Worm (Caenorhabditis elegans) whole organism, L4 larva: Measurements from ENCODE around the gene ogdh-2.

Experiments used
- Y5F2A.4 ChIP-seq: fragments of 200-800 bp; sonication (Bioruptor generic); optimal IDR thresholded peaks from 2 replicates; lab custom pipeline; 2018; ENCODE audit warnings: mild to moderate bottlenecking, missing genetic modification characterization, missing compliant biosample characterization
- Y75B8A.6 ChIP-seq: fragments of 200-800 bp; sonication (Bioruptor generic); IDR thresholded peaks from 2 replicates; pipeline ENCODE4 v1.3.6; 2022; ENCODE audit warnings: missing genetic modification reagents, missing genetic modification characterization, missing compliant biosample characterization
- ama-1 ChIP-seq: fragments of 150-350 bp; optimal IDR thresholded peaks from 2 replicates; lab custom pipeline; 2014; ENCODE audit warnings: inconsistent platforms, mixed read lengths
- ces-1 ChIP-seq: fragments of 150-350 bp; sonication (generic microtip); optimal IDR thresholded peaks from 4 replicates; lab custom pipeline; 2014; ENCODE audit warnings: missing biosample characterization, missing genetic modification reagents, missing genetic modification characterization
- daf-12 ChIP-seq: fragments of 150-350 bp; optimal IDR thresholded peaks from 2 replicates; lab custom pipeline; 2014; ENCODE audit warnings: missing biosample characterization, missing genetic modification reagents, missing genetic modification characterization
- jun-1 ChIP-seq: fragments of 150-350 bp; optimal IDR thresholded peaks from 2 replicates; lab custom pipeline; 2014; ENCODE audit warnings: missing biosample characterization, missing genetic modification reagents, missing genetic modification characterization
- mdl-1 ChIP-seq, 2 experiments: fragments of 150-350 bp in 1 of 2; sonication (generic microtip) in 1 of 2; optimal IDR thresholded peaks; 2 replicates each; lab custom pipeline; 2014 to 2017; ENCODE audit warnings: missing biosample characterization in 2 of 2, missing genetic modification characterization in 2 of 2
- nhr-111 ChIP-seq: fragments of 200-800 bp; sonication (Bioruptor generic); optimal IDR thresholded peaks from 2 replicates; lab custom pipeline; 2018; ENCODE audit warnings: mild to moderate bottlenecking, missing genetic modification characterization, missing compliant biosample characterization
- pha-4 ChIP-seq, 2 experiments: fragments of 150-350 bp in 1 of 2; fragments of 200-800 bp in 1 of 2; sonication (Bioruptor generic) in 1 of 2; IDR thresholded peaks in 1 of 2; optimal IDR thresholded peaks in 1 of 2; 2 replicates each; pipeline versions ENCODE4 v1.3.6 to Lab custom; 2014 to 2022; ENCODE audit warnings: missing genetic modification characterization in 2 of 2, missing genetic modification reagents in 2 of 2, missing biosample characterization in 1 of 2, missing compliant biosample characterization in 1 of 2
- pqm-1 ChIP-seq: sonication (generic microtip); optimal IDR thresholded peaks from 2 replicates; lab custom pipeline; 2017; ENCODE audit warnings: missing biosample characterization, missing genetic modification characterization
- saeg-2 ChIP-seq: fragments of 200-800 bp; sonication (Bioruptor generic); IDR thresholded peaks from 2 replicates; pipeline ENCODE4 v1.3.6; 2022; ENCODE audit warnings: missing genetic modification reagents, missing genetic modification characterization, missing compliant biosample characterization
- skn-1 ChIP-seq: fragments of 150-350 bp; optimal IDR thresholded peaks from 2 replicates; lab custom pipeline; 2014; ENCODE audit warnings: missing biosample characterization, missing genetic modification characterization
- unc-62 ChIP-seq, 3 experiments: fragments of 150-350 bp in 1 of 3; sonication (generic microtip); optimal IDR thresholded peaks in 2 of 3; peaks in 1 of 3; 1 replicate in 1 of 3; 2 replicates in 2 of 3; lab custom pipeline; 2014 to 2017; ENCODE audit warnings: missing biosample characterization in 3 of 3, missing genetic modification characterization in 3 of 3, missing genetic modification reagents in 3 of 3, missing genotype in 1 of 3
- zfp-3 ChIP-seq: fragments of 200-800 bp; sonication (Bioruptor generic); conservative IDR thresholded peaks from 2 replicates; pipeline ENCODE4 v1.3.6; 2022; ENCODE audit warnings: missing genetic modification reagents, missing genetic modification characterization, missing compliant biosample characterization

ce11 chrV:12190943-12191569, 3.3 kb upstream of the ogdh-2 start, which contains the start of gene dpy-30:
- no peak for TF ChIP-seq nhr-111 (GFP tag; lab: Kevin White, UChicago)
- TF ChIP-seq pha-4 (GFP tag; IDR thresholded peaks at IDR 0.05; lab: Robert Waterston, UW), result no peak
- no peak for TF ChIP-seq pha-4 (tag; optimal IDR thresholded peaks at IDR 0.05; lab: Kevin White, UChicago)
- TF ChIP-seq daf-12 (tag; lab: Kevin White, UChicago), result no peak
- TF ChIP-seq ama-1, result no peak
- no peak for TF ChIP-seq zfp-3 (GFP tag; lab: Robert Waterston, UW)
- no peak for TF ChIP-seq ces-1 (GFP tag; lab: Kevin White, UChicago)
- no peak for TF ChIP-seq pqm-1 (tag; lab: Kevin White, UChicago)
- no peak for TF ChIP-seq saeg-2 (GFP tag; lab: Robert Waterston, UW)
- TF ChIP-seq Y5F2A.4 (GFP tag; lab: Kevin White, UChicago), result no peak
- no peak for TF ChIP-seq unc-62 (GFP tag; optimal IDR thresholded peaks at IDR 0.05 in 1 of 2; lab: Kevin White, UChicago)
- no peak for TF ChIP-seq unc-62 (tag; optimal IDR thresholded peaks at IDR 0.05; lab: Kevin White, UChicago)
- no peak for TF ChIP-seq Y75B8A.6
- no peak for TF ChIP-seq skn-1 (tag; lab: Kevin White, UChicago)
- no peak for TF ChIP-seq mdl-1 (tag; optimal IDR thresholded peaks at IDR 0.05; lab: Kevin White, UChicago)
- no peak for TF ChIP-seq jun-1 (tag; lab: Kevin White, UChicago)
